Worm (Caenorhabditis elegans) whole organism, late embryonic: ENCODE results near the gene dhps-1.

ENCODE experiments used
- C08G9.2 ChIP-seq: sonication (generic microtip); optimal IDR thresholded peaks from 2 replicates; lab custom pipeline; 2016; ENCODE audit warnings: mild to moderate bottlenecking, missing genetic modification characterization, moderate library complexity, missing compliant biosample characterization
- C38D4.7 ChIP-seq: fragments of 200-800 bp; sonication (Bioruptor generic); optimal IDR thresholded peaks from 2 replicates; lab custom pipeline; 2018; ENCODE audit warnings: mild to moderate bottlenecking, missing genetic modification characterization, moderate library complexity, missing compliant biosample characterization
- K09A11.1 ChIP-seq: sonication (generic microtip); optimal IDR thresholded peaks from 2 replicates; lab custom pipeline; 2017; ENCODE audit warnings: antibody characterized with exemption, mild to moderate bottlenecking, missing genetic modification characterization, missing compliant biosample characterization; ENCODE audit not compliant: insufficient read depth
- T23F11.4 ChIP-seq: fragments of 200-800 bp; sonication (Bioruptor generic); optimal IDR thresholded peaks from 2 replicates; lab custom pipeline; 2018; ENCODE audit warnings: mild to moderate bottlenecking, missing genetic modification characterization, missing compliant biosample characterization
- ama-1 ChIP-seq: fragments of 150-350 bp; optimal IDR thresholded peaks from 2 replicates; lab custom pipeline; 2014
- ceh-18 ChIP-seq: sonication (generic microtip); optimal IDR thresholded peaks from 2 replicates; lab custom pipeline; 2016; ENCODE audit warnings: missing genetic modification characterization, missing compliant biosample characterization
- ceh-2 ChIP-seq: sonication (generic microtip); optimal IDR thresholded peaks from 2 replicates; lab custom pipeline; 2016; ENCODE audit warnings: missing genotype, missing genetic modification characterization, missing compliant biosample characterization
- ceh-22 ChIP-seq: sonication (generic microtip); optimal IDR thresholded peaks from 2 replicates; lab custom pipeline; 2017; ENCODE audit warnings: missing biosample characterization, missing genetic modification characterization
- ceh-24 ChIP-seq: sonication (generic microtip); optimal IDR thresholded peaks from 2 replicates; lab custom pipeline; 2016; ENCODE audit warnings: mild to moderate bottlenecking, missing genetic modification characterization, missing compliant biosample characterization
- ceh-45 ChIP-seq: fragments of 200-800 bp; sonication (Bioruptor generic); IDR thresholded peaks from 2 replicates; pipeline ENCODE4 v1.3.6; 2022; ENCODE audit warnings: missing genetic modification reagents, missing genetic modification characterization, missing compliant biosample characterization
- ceh-48 ChIP-seq: sonication (generic microtip); optimal IDR thresholded peaks from 2 replicates; lab custom pipeline; 2016; ENCODE audit warnings: missing genetic modification characterization, inconsistent platforms, missing compliant biosample characterization
- dve-1 ChIP-seq: sonication (generic microtip); optimal IDR thresholded peaks from 2 replicates; lab custom pipeline; 2017; ENCODE audit warnings: antibody characterized with exemption, mild to moderate bottlenecking, missing genetic modification characterization, missing compliant biosample characterization
- ets-4 ChIP-seq: sonication (generic microtip); optimal IDR thresholded peaks from 2 replicates; lab custom pipeline; 2016; ENCODE audit warnings: missing genetic modification characterization, missing compliant biosample characterization
- eyg-1 ChIP-seq: sonication (generic microtip); optimal IDR thresholded peaks from 2 replicates; lab custom pipeline; 2016; ENCODE audit warnings: missing genotype, missing genetic modification characterization, missing compliant biosample characterization
- fkh-6 ChIP-seq: sonication (generic microtip); optimal IDR thresholded peaks from 2 replicates; lab custom pipeline; 2016; ENCODE audit warnings: missing genetic modification characterization, missing compliant biosample characterization
- gmeb-2 ChIP-seq: sonication (generic microtip); optimal IDR thresholded peaks from 2 replicates; lab custom pipeline; 2016; ENCODE audit warnings: missing genetic modification characterization, inconsistent platforms, missing compliant biosample characterization
- hlh-15 ChIP-seq: sonication (generic microtip); optimal IDR thresholded peaks from 2 replicates; lab custom pipeline; 2016; ENCODE audit warnings: missing genetic modification characterization, missing compliant biosample characterization
- lim-6 ChIP-seq: sonication (generic microtip); optimal IDR thresholded peaks from 2 replicates; lab custom pipeline; 2016; ENCODE audit warnings: missing genetic modification characterization, missing compliant biosample characterization
- lin-11 ChIP-seq: fragments of 200-800 bp; sonication (Bioruptor generic); optimal IDR thresholded peaks from 2 replicates; lab custom pipeline; 2018; ENCODE audit warnings: mild to moderate bottlenecking, missing genetic modification characterization, missing compliant biosample characterization
- nfya-1 ChIP-seq: sonication (generic microtip); optimal IDR thresholded peaks from 2 replicates; lab custom pipeline; 2017; ENCODE audit warnings: missing genetic modification characterization, mild to moderate bottlenecking, missing compliant biosample characterization, antibody characterized with exemption, moderate library complexity
- npax-4 ChIP-seq: sonication (generic microtip); optimal IDR thresholded peaks from 2 replicates; lab custom pipeline; 2016; ENCODE audit warnings: missing genetic modification characterization, missing compliant biosample characterization
- pat-9 ChIP-seq: fragments of 200-800 bp; sonication (Bioruptor generic); optimal IDR thresholded peaks from 2 replicates; lab custom pipeline; 2018; ENCODE audit warnings: mild to moderate bottlenecking, missing genetic modification characterization, moderate library complexity, missing compliant biosample characterization
- pax-1 ChIP-seq: fragments of 150-350 bp; optimal IDR thresholded peaks from 2 replicates; lab custom pipeline; 2014; ENCODE audit warnings: missing biosample characterization, missing genetic modification characterization
- pha-2 ChIP-seq: sonication (generic microtip); optimal IDR thresholded peaks from 2 replicates; lab custom pipeline; 2017; ENCODE audit warnings: mild to moderate bottlenecking, missing genetic modification characterization, missing compliant biosample characterization
- pha-4 ChIP-seq: fragments of 150-350 bp; optimal IDR thresholded peaks from 2 replicates; lab custom pipeline; 2018; ENCODE audit warnings: missing biosample characterization, missing genetic modification reagents, missing genetic modification characterization
- ref-2 ChIP-seq: sonication (generic microtip); optimal IDR thresholded peaks from 2 replicates; lab custom pipeline; 2016; ENCODE audit warnings: missing genetic modification characterization, missing compliant biosample characterization
- rnt-1 ChIP-seq: sonication (generic microtip); optimal IDR thresholded peaks from 2 replicates; lab custom pipeline; 2016; ENCODE audit warnings: missing genetic modification characterization, missing compliant biosample characterization
- sox-2 ChIP-seq: fragments of 200-800 bp; sonication (Bioruptor generic); IDR thresholded peaks from 2 replicates; pipeline ENCODE4 v1.3.6; 2022; ENCODE audit warnings: missing genetic modification reagents, missing genetic modification characterization, missing compliant biosample characterization
- sox-4 ChIP-seq: sonication (generic microtip); optimal IDR thresholded peaks from 2 replicates; lab custom pipeline; 2017; ENCODE audit warnings: mild to moderate bottlenecking, missing genetic modification characterization, inconsistent platforms, missing compliant biosample characterization
- tbx-2 ChIP-seq: sonication (generic microtip); optimal IDR thresholded peaks from 2 replicates; lab custom pipeline; 2016; ENCODE audit warnings: missing genetic modification characterization, missing compliant biosample characterization
- ttx-3 ChIP-seq: sonication (generic microtip); optimal IDR thresholded peaks from 2 replicates; lab custom pipeline; 2016; ENCODE audit warnings: missing genetic modification reagents, missing genetic modification characterization, missing compliant biosample characterization
- unc-3 ChIP-seq, 2 experiments: fragments of 200-800 bp in 1 of 2; sonication (Bioruptor generic) in 1 of 2; sonication (generic microtip) in 1 of 2; conservative IDR thresholded peaks in 1 of 2; optimal IDR thresholded peaks in 1 of 2; 2 replicates each; pipeline versions ENCODE4 v1.3.6 to Lab custom; 2016 to 2022; ENCODE audit warnings: missing compliant biosample characterization in 2 of 2, missing genetic modification characterization in 2 of 2, missing genetic modification reagents in 1 of 2
- unc-86 ChIP-seq: sonication (generic microtip); optimal IDR thresholded peaks from 2 replicates; lab custom pipeline; 2016; ENCODE audit warnings: missing genetic modification characterization, missing compliant biosample characterization
- zip-5 ChIP-seq: sonication (generic microtip); optimal IDR thresholded peaks from 2 replicates; lab custom pipeline; 2016; ENCODE audit warnings: missing genetic modification characterization, missing compliant biosample characterization

Gene dhps-1

DNA sequence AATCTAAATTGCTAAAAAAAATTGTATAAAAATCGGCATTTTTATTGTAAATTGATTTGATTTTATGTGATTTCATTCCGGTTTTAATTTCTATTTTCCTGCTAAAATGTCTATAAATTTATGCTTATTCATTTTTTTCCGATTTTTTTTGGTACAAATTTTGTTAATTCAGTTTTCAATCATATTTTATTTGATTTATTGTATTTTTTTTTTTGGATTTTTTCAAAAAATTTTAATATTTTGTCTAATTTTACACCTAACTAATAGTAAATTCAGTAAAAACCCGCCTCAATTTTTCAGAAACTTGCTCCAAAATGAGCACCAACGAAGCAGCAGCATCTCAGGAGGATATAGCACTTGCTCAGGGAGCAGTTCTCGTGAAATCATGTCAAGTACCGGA is at the start of gene dhps-1:
Gene dhps-1, plus strand, starts transcription at position 301 of the 400 bp plus-strand sequence.
- TF ChIP-seq T23F11.4 (GFP tag; lab: Kevin White, UChicago) = no peak
- no peak for TF ChIP-seq nfya-1 (tag; lab: Kevin White, UChicago)
- TF ChIP-seq gmeb-2 = no peak
- no peak for TF ChIP-seq rnt-1 (tag; lab: Kevin White, UChicago)
- TF ChIP-seq C38D4.7 (GFP tag; lab: Kevin White, UChicago) = no peak
- no peak for TF ChIP-seq fkh-6
- TF ChIP-seq lim-6 (tag; lab: Kevin White, UChicago) = no peak
- no peak for TF ChIP-seq pha-4

DNA sequence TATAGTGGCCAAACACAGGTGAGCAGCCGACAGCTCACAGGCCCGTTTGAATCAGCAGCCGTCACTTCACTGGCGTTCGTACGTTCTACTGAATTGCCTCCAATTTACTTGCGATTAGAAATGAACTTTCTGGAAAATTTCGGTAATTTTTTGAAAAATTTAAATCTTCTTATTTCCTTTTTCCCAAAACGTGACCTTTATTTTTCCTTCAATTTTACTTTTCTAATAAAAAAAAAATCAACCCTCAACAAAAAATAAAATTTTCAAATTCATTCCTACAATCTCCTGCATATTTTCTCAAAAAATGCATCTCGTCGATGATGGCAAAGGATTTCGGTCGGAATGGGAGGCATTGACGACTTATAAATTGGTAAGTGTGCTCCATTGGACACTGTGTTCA is 44.3 kb upstream of the dhps-1 start, which contains the start of gene W03C9.8:
Gene W03C9.8, plus strand, starts transcription at position 301 of the 400 bp plus-strand sequence.
- no peak for TF ChIP-seq ceh-45 (GFP tag; lab: Robert Waterston, UW)
- no peak for TF ChIP-seq ama-1

DNA sequence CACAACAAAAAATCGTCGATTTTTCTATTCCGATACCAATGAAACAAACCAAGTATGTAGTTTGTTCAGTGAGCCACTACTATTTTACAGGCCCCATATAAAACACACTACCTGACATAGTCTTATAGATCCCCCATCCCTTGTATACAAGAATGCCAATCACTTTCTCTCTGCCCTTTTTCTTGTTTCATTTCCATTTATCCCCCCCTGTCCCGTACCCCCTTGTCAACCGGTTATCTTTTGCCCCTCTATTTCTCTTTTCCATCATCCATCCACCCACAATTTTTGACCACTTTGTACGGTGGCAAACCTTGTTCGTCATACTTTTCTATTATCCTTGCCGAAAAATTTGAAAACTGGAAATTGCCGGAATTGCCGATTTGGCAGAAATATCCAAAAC is 39.8 kb upstream of the dhps-1 start:
- TF ChIP-seq pat-9 = no peak
- no peak for TF ChIP-seq ttx-3
- no peak for TF ChIP-seq ceh-2 (tag; lab: Kevin White, UChicago)
- no peak for TF ChIP-seq ref-2
- no peak for TF ChIP-seq sox-4 (tag; lab: Kevin White, UChicago)
- TF ChIP-seq sox-2 (GFP tag; lab: Robert Waterston, UW) = no peak
- TF ChIP-seq ceh-22 (tag; lab: Kevin White, UChicago) = no peak
- TF ChIP-seq pax-1 (tag; lab: Kevin White, UChicago) = no peak
- TF ChIP-seq K09A11.1 (tag; lab: Kevin White, UChicago) = no peak

DNA sequence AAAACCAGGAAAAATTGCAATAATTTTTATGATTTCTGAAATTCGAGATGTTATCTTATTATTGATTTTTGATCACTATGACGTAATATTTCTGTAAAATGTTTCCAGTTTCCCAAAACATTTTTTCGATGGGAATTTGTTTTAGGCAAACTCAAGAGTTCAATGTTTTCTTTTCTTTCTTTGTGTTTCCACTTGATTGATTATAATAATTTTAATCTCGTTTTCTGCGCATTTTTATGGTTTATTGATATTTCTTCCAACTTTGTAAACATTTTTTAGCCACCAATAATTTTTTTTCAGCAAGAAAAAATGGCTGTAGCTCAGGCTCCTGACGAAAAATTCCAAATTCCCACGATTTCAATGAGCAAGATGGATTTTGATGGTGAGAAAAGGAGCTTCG is 38.6 kb upstream of the dhps-1 start, which contains the start of gene W03C9.6:
Gene W03C9.6, plus strand, starts transcription at position 301 of the 400 bp plus-strand sequence.
- TF ChIP-seq ceh-18 (tag; lab: Kevin White, UChicago) (no peak), pha-2 (tag; lab: Kevin White, UChicago) (no peak), ets-4 (tag; lab: Kevin White, UChicago) (no peak), hlh-15 (tag; lab: Kevin White, UChicago) (no peak), lim-6 (tag; lab: Kevin White, UChicago) (no peak), fkh-6 (no peak), unc-3 (GFP tag; conservative IDR thresholded peaks at IDR 0.05; lab: Robert Waterston, UW) (no peak), unc-3 (tag; optimal IDR thresholded peaks at IDR 0.05; lab: Kevin White, UChicago) (no peak), eyg-1 (tag; lab: Kevin White, UChicago) (no peak), C08G9.2 (tag; lab: Kevin White, UChicago) (no peak), ceh-24 (tag; lab: Kevin White, UChicago) (no peak), unc-86 (tag; lab: Kevin White, UChicago) (no peak), tbx-2 (no peak), zip-5 (tag; lab: Kevin White, UChicago) (no peak), nfya-1 (tag; lab: Kevin White, UChicago) (no peak), lin-11 (tag; lab: Kevin White, UChicago) (no peak), pat-9 (no peak), ceh-48 (tag; lab: Kevin White, UChicago) (no peak), npax-4 (tag; lab: Kevin White, UChicago) (no peak)

DNA sequence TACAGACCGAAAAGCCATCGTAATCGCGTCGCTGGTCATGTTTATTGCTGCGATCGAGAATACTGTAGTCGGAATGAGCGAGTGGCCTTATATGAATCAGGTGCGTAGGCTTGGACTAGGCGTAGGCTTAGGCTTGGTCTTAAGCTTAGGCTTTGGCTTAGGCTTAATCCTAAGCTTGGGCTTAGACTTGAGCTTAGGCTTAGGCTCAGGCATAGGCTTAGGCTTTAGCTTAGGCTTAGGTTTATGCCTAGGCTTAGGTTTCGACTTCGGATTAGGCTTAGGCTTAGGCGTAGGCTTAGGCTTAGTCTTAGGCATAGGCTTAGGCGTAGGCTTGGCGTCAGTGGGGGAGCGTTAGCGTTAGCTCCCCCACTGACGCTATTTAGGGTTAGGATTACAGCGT is 38.0 kb upstream of the dhps-1 start:
- TF ChIP-seq dve-1 (tag; lab: Kevin White, UChicago) = peak; percentile 82
- no peak for TF ChIP-seq eyg-1 (tag; lab: Kevin White, UChicago)
